Worm (Caenorhabditis elegans) whole organism, L1 larva: ENCODE results near the gene F31F7.1.

Source experiments
- C34B4.2 ChIP-seq: sonication (generic microtip); optimal IDR thresholded peaks from 2 replicates; lab custom pipeline; 2017; ENCODE audit warnings: mild to moderate bottlenecking, missing genetic modification characterization, missing compliant biosample characterization
- Y116A8C.19 ChIP-seq: sonication (generic microtip); optimal IDR thresholded peaks from 2 replicates; lab custom pipeline; 2016; ENCODE audit warnings: missing compliant biosample characterization, missing genetic modification characterization, borderline replicate concordance
- alr-1 ChIP-seq: fragments of 200-800 bp; sonication (Bioruptor generic); optimal IDR thresholded peaks from 2 replicates; lab custom pipeline; 2018; ENCODE audit warnings: borderline replicate concordance, mild to moderate bottlenecking, missing genetic modification characterization, missing compliant biosample characterization
- aly-2 ChIP-seq: fragments of 150-350 bp; optimal IDR thresholded peaks from 2 replicates; lab custom pipeline; 2014; ENCODE audit warnings: missing biosample characterization, missing genetic modification characterization
- ama-1 ChIP-seq: fragments of 150-350 bp; optimal IDR thresholded peaks from 2 replicates; lab custom pipeline; 2014
- blmp-1 ChIP-seq: fragments of 150-350 bp; optimal IDR thresholded peaks from 2 replicates; lab custom pipeline; 2014; ENCODE audit warnings: missing biosample characterization, missing genetic modification characterization
- ceh-63 ChIP-seq: fragments of 200-800 bp; sonication (Bioruptor generic); optimal IDR thresholded peaks from 2 replicates; lab custom pipeline; 2018; ENCODE audit warnings: mild to moderate bottlenecking, missing genetic modification characterization, missing compliant biosample characterization
- ceh-8 ChIP-seq: fragments of 200-800 bp; sonication (Bioruptor generic); optimal IDR thresholded peaks from 2 replicates; lab custom pipeline; 2018; ENCODE audit warnings: mild to moderate bottlenecking, missing genetic modification characterization, moderate library complexity, missing compliant biosample characterization
- ceh-88 ChIP-seq: fragments of 200-800 bp; sonication (Bioruptor generic); IDR thresholded peaks from 2 replicates; pipeline ENCODE4 v1.3.6; 2022; ENCODE audit warnings: missing genetic modification characterization, missing compliant biosample characterization
- ceh-90 ChIP-seq: sonication (generic microtip); optimal IDR thresholded peaks from 2 replicates; lab custom pipeline; 2016; ENCODE audit warnings: missing genetic modification characterization, missing compliant biosample characterization
- dpl-1 ChIP-seq, 3 experiments: fragments of 150-350 bp in 2 of 3; sonication (generic microtip) in 1 of 3; optimal IDR thresholded peaks; 2 replicates each; lab custom pipeline; 2014 to 2017; ENCODE audit warnings: missing biosample characterization in 3 of 3, missing genetic modification characterization in 3 of 3, missing genetic modification reagents in 3 of 3
- dsc-1 ChIP-seq: sonication (generic microtip); optimal IDR thresholded peaks from 2 replicates; lab custom pipeline; 2016; ENCODE audit warnings: mild to moderate bottlenecking, missing genetic modification characterization, missing compliant biosample characterization
- egl-13 ChIP-seq: sonication (generic microtip); optimal IDR thresholded peaks from 2 replicates; lab custom pipeline; 2016; ENCODE audit warnings: missing genotype, missing genetic modification reagents, missing genetic modification characterization, missing compliant biosample characterization
- egl-27 ChIP-seq, 2 experiments: fragments of 150-350 bp in 1 of 2; sonication (generic microtip); optimal IDR thresholded peaks; 3 replicates each; lab custom pipeline; 2017 to 2018; ENCODE audit warnings: missing biosample characterization in 2 of 2, missing genetic modification characterization in 2 of 2, missing genetic modification reagents in 2 of 2
- elt-3 ChIP-seq, 6 experiments: fragments of 150-350 bp in 1 of 6; sonication (generic microtip); optimal IDR thresholded peaks; 2 replicates each; lab custom pipeline; 2017 to 2018; ENCODE audit warnings: missing biosample characterization in 6 of 6, missing genetic modification characterization in 6 of 6, inconsistent platforms in 1 of 6
- fos-1 ChIP-seq: fragments of 150-350 bp; optimal IDR thresholded peaks from 2 replicates; lab custom pipeline; 2014; ENCODE audit warnings: missing biosample characterization, missing genetic modification characterization
- grh-1 ChIP-seq: fragments of 200-800 bp; sonication (Bioruptor generic); IDR thresholded peaks from 2 replicates; pipeline ENCODE4 v1.3.6; 2022; ENCODE audit warnings: missing genetic modification reagents, missing genetic modification characterization, missing compliant biosample characterization
- hlh-17 ChIP-seq: fragments of 200-800 bp; sonication (Bioruptor generic); optimal IDR thresholded peaks from 2 replicates; lab custom pipeline; 2018; ENCODE audit warnings: missing genetic modification characterization, mild to moderate bottlenecking, missing compliant biosample characterization, moderate library complexity, borderline replicate concordance
- hpl-2 ChIP-seq: fragments of 150-350 bp; optimal IDR thresholded peaks from 2 replicates; lab custom pipeline; 2014; ENCODE audit warnings: missing biosample characterization, missing genetic modification reagents, missing genetic modification characterization
- irx-1 ChIP-seq: sonication (generic microtip); optimal IDR thresholded peaks from 2 replicates; lab custom pipeline; 2016; ENCODE audit warnings: missing genetic modification characterization, missing compliant biosample characterization
- isw-1 ChIP-seq: fragments of 200-800 bp; sonication (Bioruptor generic); IDR thresholded peaks from 2 replicates; pipeline ENCODE4 v1.3.6; 2022; ENCODE audit warnings: missing genetic modification characterization, missing compliant biosample characterization
- lin-13 ChIP-seq: fragments of 150-350 bp; optimal IDR thresholded peaks from 2 replicates; lab custom pipeline; 2014; ENCODE audit warnings: missing biosample characterization, missing genetic modification reagents, missing genetic modification characterization
- lin-35 ChIP-seq, 2 experiments: fragments of 150-350 bp; optimal IDR thresholded peaks; 2 replicates each; lab custom pipeline; 2014; ENCODE audit warnings: missing biosample characterization in 2 of 2, missing genetic modification characterization in 2 of 2, missing genetic modification reagents in 2 of 2
- lin-39 ChIP-seq: fragments of 150-350 bp; optimal IDR thresholded peaks from 2 replicates; lab custom pipeline; 2014; ENCODE audit warnings: missing biosample characterization, missing genetic modification reagents, missing genetic modification characterization
- mab-9 ChIP-seq: fragments of 200-800 bp; sonication (Bioruptor generic); IDR thresholded peaks from 2 replicates; pipeline ENCODE4 v1.3.6; 2022; ENCODE audit warnings: missing genetic modification reagents, missing genetic modification characterization, missing compliant biosample characterization
- mdl-1 ChIP-seq, 2 experiments: fragments of 150-350 bp; optimal IDR thresholded peaks; 2 replicates each; lab custom pipeline; 2014 to 2017; ENCODE audit warnings: missing biosample characterization in 2 of 2, missing genetic modification characterization in 2 of 2, inconsistent platforms in 1 of 2
- mef-2 ChIP-seq: fragments of 150-350 bp; optimal IDR thresholded peaks from 2 replicates; lab custom pipeline; 2014; ENCODE audit warnings: missing biosample characterization, missing genetic modification characterization
- mep-1 ChIP-seq: fragments of 150-350 bp; optimal IDR thresholded peaks from 2 replicates; lab custom pipeline; 2014; ENCODE audit warnings: missing biosample characterization, missing genetic modification characterization
- nhr-11 ChIP-seq: fragments of 150-350 bp; optimal IDR thresholded peaks from 2 replicates; lab custom pipeline; 2014; ENCODE audit warnings: missing biosample characterization, missing genetic modification characterization
- nhr-12 ChIP-seq: sonication (generic microtip); optimal IDR thresholded peaks from 2 replicates; lab custom pipeline; 2017; ENCODE audit warnings: missing biosample characterization, missing genetic modification characterization
- nhr-19 ChIP-seq: fragments of 200-800 bp; sonication (Bioruptor generic); conservative IDR thresholded peaks from 2 replicates; pipeline ENCODE4 v1.3.6; 2022; ENCODE audit warnings: missing genetic modification characterization, missing compliant biosample characterization
- nhr-20 ChIP-seq: sonication (generic microtip); optimal IDR thresholded peaks from 2 replicates; lab custom pipeline; 2016; ENCODE audit warnings: mild to moderate bottlenecking, missing genetic modification characterization, missing compliant biosample characterization
- nhr-237 ChIP-seq: fragments of 150-350 bp; optimal IDR thresholded peaks from 2 replicates; lab custom pipeline; 2014; ENCODE audit warnings: missing biosample characterization, missing genetic modification characterization
- nhr-28 ChIP-seq: fragments of 150-350 bp; optimal IDR thresholded peaks from 2 replicates; lab custom pipeline; 2014; ENCODE audit warnings: missing biosample characterization, missing genetic modification characterization
- nhr-47 ChIP-seq: sonication (generic microtip); optimal IDR thresholded peaks from 2 replicates; lab custom pipeline; 2016; ENCODE audit warnings: mild to moderate bottlenecking, missing genetic modification characterization, moderate library complexity, missing compliant biosample characterization
- nhr-71 ChIP-seq: sonication (generic microtip); optimal IDR thresholded peaks from 2 replicates; lab custom pipeline; 2016; ENCODE audit warnings: mild to moderate bottlenecking, missing genetic modification characterization, moderate library complexity, missing compliant biosample characterization
- nhr-84 ChIP-seq: sonication (generic microtip); optimal IDR thresholded peaks from 2 replicates; lab custom pipeline; 2017; ENCODE audit warnings: missing biosample characterization, missing genetic modification characterization
- nhr-90 ChIP-seq: sonication (generic microtip); optimal IDR thresholded peaks from 2 replicates; lab custom pipeline; 2016; ENCODE audit warnings: mild to moderate bottlenecking, missing genetic modification characterization, missing compliant biosample characterization; ENCODE audit not compliant: poor library complexity
- pag-3 ChIP-seq: sonication (generic microtip); optimal IDR thresholded peaks from 2 replicates; lab custom pipeline; 2017; ENCODE audit warnings: missing genetic modification characterization, mild to moderate bottlenecking, missing compliant biosample characterization, antibody characterized with exemption, borderline replicate concordance; ENCODE audit not compliant: insufficient read depth
- pax-3 ChIP-seq: fragments of 200-800 bp; sonication (Bioruptor generic); optimal IDR thresholded peaks from 2 replicates; lab custom pipeline; 2018; ENCODE audit warnings: mild to moderate bottlenecking, missing genetic modification characterization, moderate library complexity, missing compliant biosample characterization
- pqm-1 ChIP-seq: sonication (generic microtip); optimal IDR thresholded peaks from 3 replicates; lab custom pipeline; 2017; ENCODE audit warnings: missing biosample characterization, missing genetic modification characterization
- rnt-1 ChIP-seq: sonication (generic microtip); optimal IDR thresholded peaks from 2 replicates; lab custom pipeline; 2016; ENCODE audit warnings: mild to moderate bottlenecking, missing genetic modification characterization, moderate library complexity, missing compliant biosample characterization
- snpc-4 ChIP-seq: fragments of 150-350 bp; optimal IDR thresholded peaks from 2 replicates; lab custom pipeline; 2014; ENCODE audit warnings: missing biosample characterization, missing genetic modification characterization
- snu-23 ChIP-seq: sonication (generic microtip); optimal IDR thresholded peaks from 2 replicates; lab custom pipeline; 2016; ENCODE audit warnings: missing genetic modification characterization, missing compliant biosample characterization
- sptf-1 ChIP-seq: fragments of 150-350 bp; optimal IDR thresholded peaks from 2 replicates; lab custom pipeline; 2014; ENCODE audit warnings: missing biosample characterization, missing genetic modification characterization
- sup-37 ChIP-seq: fragments of 200-800 bp; sonication (Bioruptor generic); optimal IDR thresholded peaks from 2 replicates; lab custom pipeline; 2018; ENCODE audit warnings: mild to moderate bottlenecking, missing genetic modification characterization, missing compliant biosample characterization
- tbx-2 ChIP-seq: sonication (generic microtip); optimal IDR thresholded peaks from 2 replicates; lab custom pipeline; 2016; ENCODE audit warnings: missing genetic modification characterization, missing compliant biosample characterization
- unc-62 ChIP-seq: fragments of 150-350 bp; optimal IDR thresholded peaks from 2 replicates; lab custom pipeline; 2014; ENCODE audit warnings: missing biosample characterization, missing genetic modification reagents, missing genetic modification characterization
- unc-98 ChIP-seq: fragments of 200-800 bp; sonication (Bioruptor generic); IDR thresholded peaks from 2 replicates; pipeline ENCODE4 v1.3.6; 2022; ENCODE audit warnings: missing genetic modification characterization, missing compliant biosample characterization
- vab-15 ChIP-seq: sonication (generic microtip); optimal IDR thresholded peaks from 2 replicates; lab custom pipeline; 2017; ENCODE audit warnings: missing genotype, mild to moderate bottlenecking, missing genetic modification characterization, missing compliant biosample characterization
- xbp-1 ChIP-seq: sonication (generic microtip); optimal IDR thresholded peaks from 2 replicates; lab custom pipeline; 2016; ENCODE audit warnings: missing genetic modification characterization, missing compliant biosample characterization
- zag-1 ChIP-seq: fragments of 150-350 bp; optimal IDR thresholded peaks from 2 replicates; lab custom pipeline; 2014; ENCODE audit warnings: missing biosample characterization, missing genetic modification characterization

Gene F31F7.1

ce11 chrV:6322749-6323367, 46.6 kb downstream of the F31F7.1 start (continued):
- TF ChIP-seq mef-2 = no peak
- TF ChIP-seq rnt-1 = no peak
- peak; percentile 6 for TF ChIP-seq lin-13 (GFP tag; lab: Kevin White, UChicago)
- no peak for TF ChIP-seq ceh-88 (GFP tag; lab: Robert Waterston, UW)
- TF ChIP-seq alr-1 (tag; lab: Kevin White, UChicago) = no peak
- no peak for TF ChIP-seq zag-1 (tag; lab: Kevin White, UChicago)
- no peak for TF ChIP-seq ama-1 (lab: Kevin White, UChicago)
- no peak for TF ChIP-seq mab-9 (GFP tag; lab: Robert Waterston, UW)
- TF ChIP-seq ceh-63 (GFP tag; lab: Kevin White, UChicago) = no peak
- no peak for TF ChIP-seq isw-1 (GFP tag; lab: Robert Waterston, UW)
- TF ChIP-seq elt-3 (tag; optimal IDR thresholded peaks at IDR 0.05; lab: Kevin White, UChicago) = peak in 5 of 6 experiments; percentile 14 to 69 (median 56)
- peak; percentile 36; the same call in 1 of the 2 replicates for TF ChIP-seq nhr-19 (GFP tag; lab: Robert Waterston, UW)
- TF ChIP-seq hpl-2 = no peak
- TF ChIP-seq aly-2 (tag; lab: Kevin White, UChicago) = no peak
- TF ChIP-seq nhr-71 (tag; lab: Kevin White, UChicago) = peak; percentile 80
- peak in 1 of 3 experiments; percentile 22 for TF ChIP-seq dpl-1 (GFP tag; optimal IDR thresholded peaks at IDR 0.05; lab: Kevin White, UChicago)
- TF ChIP-seq ceh-8 (GFP tag; lab: Kevin White, UChicago) = no peak
- TF ChIP-seq vab-15 = no peak
- TF ChIP-seq C34B4.2 (tag; lab: Kevin White, UChicago) = no peak
- TF ChIP-seq egl-13 = no peak
- no peak for TF ChIP-seq dsc-1 (tag; lab: Kevin White, UChicago)
- no peak for TF ChIP-seq Y116A8C.19
- TF ChIP-seq unc-62 (GFP tag; lab: Kevin White, UChicago) = no peak
- TF ChIP-seq nhr-47 (tag; lab: Kevin White, UChicago) = peak; percentile 22
- TF ChIP-seq sptf-1 (tag; lab: Kevin White, UChicago) = no peak
- peak; percentile 66 for TF ChIP-seq snu-23
- no peak for TF ChIP-seq pqm-1
- TF ChIP-seq sup-37 (GFP tag; lab: Kevin White, UChicago) = no peak
- no peak for TF ChIP-seq xbp-1 (tag; lab: Kevin White, UChicago)
- TF ChIP-seq mep-1 (tag; lab: Kevin White, UChicago) = peak; percentile 64
- TF ChIP-seq mdl-1 (tag; optimal IDR thresholded peaks at IDR 0.05; lab: Kevin White, UChicago) = peak in 1 of 2 experiments; percentile 12
- TF ChIP-seq pag-3 (tag; lab: Kevin White, UChicago) = no peak
- TF ChIP-seq hlh-17 = no peak
- no peak for TF ChIP-seq ceh-90 (tag; lab: Kevin White, UChicago)
- TF ChIP-seq fos-1 = no peak
- TF ChIP-seq pax-3 (tag; lab: Kevin White, UChicago) = no peak
- no peak for TF ChIP-seq nhr-84 (tag; lab: Kevin White, UChicago)
- no peak for TF ChIP-seq nhr-237 (tag; lab: Kevin White, UChicago)
- TF ChIP-seq nhr-28 (tag; lab: Kevin White, UChicago) = no peak
- TF ChIP-seq grh-1 (GFP tag; lab: Robert Waterston, UW) = peak; percentile 47
- TF ChIP-seq nhr-20 = peak; percentile 89
- no peak for TF ChIP-seq lin-39 (tag; lab: Kevin White, UChicago)
- no peak for TF ChIP-seq unc-98
- no peak for TF ChIP-seq nhr-11 (tag; lab: Kevin White, UChicago)
- no peak for TF ChIP-seq nhr-12
- TF ChIP-seq blmp-1 (tag; lab: Kevin White, UChicago) = peak; percentile 71
- no peak for TF ChIP-seq egl-27 (tag; optimal IDR thresholded peaks at IDR 0.05; lab: Kevin White, UChicago)
- no peak for TF ChIP-seq irx-1 (tag; lab: Kevin White, UChicago)
- TF ChIP-seq tbx-2 (tag; lab: Kevin White, UChicago) = peak; percentile 40
- TF ChIP-seq nhr-90 (tag; lab: Kevin White, UChicago) = no peak
- peak in 1 of 2 experiments; percentile 65 for TF ChIP-seq lin-35 (GFP tag; optimal IDR thresholded peaks at IDR 0.05; lab: Kevin White, UChicago)
- TF ChIP-seq snpc-4 (tag; lab: Kevin White, UChicago) = no peak
- TF ChIP-seq, all 84 proteins: peak for 17
